Worm (Caenorhabditis elegans) whole organism, L1 larva: Measurements from ENCODE around the gene nep-4.

Experiments used
- C16A3.4 ChIP-seq: fragments of 150-350 bp; optimal IDR thresholded peaks from 2 replicates; lab custom pipeline; 2014; ENCODE audit warnings: missing biosample characterization, missing genetic modification characterization
- C34B4.2 ChIP-seq: sonication (generic microtip); optimal IDR thresholded peaks from 2 replicates; lab custom pipeline; 2017; ENCODE audit warnings: mild to moderate bottlenecking, missing genetic modification characterization, missing compliant biosample characterization
- ama-1 ChIP-seq: fragments of 150-350 bp; optimal IDR thresholded peaks from 2 replicates; lab custom pipeline; 2014
- blmp-1 ChIP-seq: fragments of 150-350 bp; optimal IDR thresholded peaks from 2 replicates; lab custom pipeline; 2014; ENCODE audit warnings: missing biosample characterization, missing genetic modification characterization
- ceh-8 ChIP-seq: fragments of 200-800 bp; sonication (Bioruptor generic); optimal IDR thresholded peaks from 2 replicates; lab custom pipeline; 2018; ENCODE audit warnings: mild to moderate bottlenecking, missing genetic modification characterization, moderate library complexity, missing compliant biosample characterization
- ceh-82 ChIP-seq, 3 experiments: fragments of 150-350 bp in 1 of 3; sonication (generic microtip) in 2 of 3; optimal IDR thresholded peaks; 2 replicates each; lab custom pipeline; 2014 to 2017; ENCODE audit warnings: missing biosample characterization in 3 of 3, missing genetic modification characterization in 3 of 3
- ceh-88 ChIP-seq: fragments of 200-800 bp; sonication (Bioruptor generic); IDR thresholded peaks from 2 replicates; pipeline ENCODE4 v1.3.6; 2022; ENCODE audit warnings: missing genetic modification characterization, missing compliant biosample characterization
- ces-1 ChIP-seq: fragments of 150-350 bp; optimal IDR thresholded peaks from 2 replicates; lab custom pipeline; 2014; ENCODE audit warnings: missing biosample characterization, missing genetic modification reagents, missing genetic modification characterization
- dpl-1 ChIP-seq, 3 experiments: fragments of 150-350 bp in 2 of 3; sonication (generic microtip) in 1 of 3; optimal IDR thresholded peaks; 2 replicates each; lab custom pipeline; 2014 to 2017; ENCODE audit warnings: missing biosample characterization in 3 of 3, missing genetic modification characterization in 3 of 3, missing genetic modification reagents in 3 of 3
- efl-1 ChIP-seq, 4 experiments: fragments of 150-350 bp; optimal IDR thresholded peaks in 3 of 4; peaks in 1 of 4; 1 replicate in 1 of 4; 2 replicates in 3 of 4; lab custom pipeline; 2014; ENCODE audit warnings: missing biosample characterization in 2 of 4, missing genetic modification characterization in 2 of 4, missing genetic modification reagents in 2 of 4
- elt-2 ChIP-seq: sonication (generic microtip); optimal IDR thresholded peaks from 2 replicates; lab custom pipeline; 2016; ENCODE audit warnings: missing genetic modification characterization, mild to moderate bottlenecking, inconsistent platforms, missing compliant biosample characterization, missing genetic modification reagents
- ets-5 ChIP-seq: fragments of 200-800 bp; sonication (Bioruptor generic); IDR thresholded peaks from 2 replicates; pipeline ENCODE4 v1.3.6; 2022; ENCODE audit warnings: missing genetic modification characterization, missing compliant biosample characterization
- fkh-10 ChIP-seq: sonication (generic microtip); optimal IDR thresholded peaks from 2 replicates; lab custom pipeline; 2017; ENCODE audit warnings: missing biosample characterization, missing genetic modification reagents, missing genetic modification characterization
- fos-1 ChIP-seq: fragments of 150-350 bp; optimal IDR thresholded peaks from 2 replicates; lab custom pipeline; 2014; ENCODE audit warnings: missing biosample characterization, missing genetic modification characterization
- grh-1 ChIP-seq: fragments of 200-800 bp; sonication (Bioruptor generic); IDR thresholded peaks from 2 replicates; pipeline ENCODE4 v1.3.6; 2022; ENCODE audit warnings: missing genetic modification reagents, missing genetic modification characterization, missing compliant biosample characterization
- irx-1 ChIP-seq: sonication (generic microtip); optimal IDR thresholded peaks from 2 replicates; lab custom pipeline; 2016; ENCODE audit warnings: missing genetic modification characterization, missing compliant biosample characterization
- isw-1 ChIP-seq: fragments of 200-800 bp; sonication (Bioruptor generic); IDR thresholded peaks from 2 replicates; pipeline ENCODE4 v1.3.6; 2022; ENCODE audit warnings: missing genetic modification characterization, missing compliant biosample characterization
- lin-14 ChIP-seq: fragments of 200-800 bp; sonication (Bioruptor generic); optimal IDR thresholded peaks from 2 replicates; lab custom pipeline; 2018; ENCODE audit warnings: mild to moderate bottlenecking, missing genetic modification characterization, moderate library complexity, missing compliant biosample characterization
- lin-35 ChIP-seq, 2 experiments: fragments of 150-350 bp; optimal IDR thresholded peaks; 2 replicates each; lab custom pipeline; 2014; ENCODE audit warnings: missing biosample characterization in 2 of 2, missing genetic modification characterization in 2 of 2, missing genetic modification reagents in 2 of 2
- lir-3 ChIP-seq: sonication (generic microtip); optimal IDR thresholded peaks from 2 replicates; lab custom pipeline; 2016; ENCODE audit warnings: mild to moderate bottlenecking, missing genetic modification characterization, moderate library complexity, missing compliant biosample characterization; ENCODE audit not compliant: poor library complexity
- lsy-2 ChIP-seq, 2 experiments: fragments of 150-350 bp; optimal IDR thresholded peaks; 2 replicates each; lab custom pipeline; 2014; ENCODE audit warnings: missing biosample characterization in 2 of 2, missing genetic modification characterization in 2 of 2
- mab-9 ChIP-seq: fragments of 200-800 bp; sonication (Bioruptor generic); IDR thresholded peaks from 2 replicates; pipeline ENCODE4 v1.3.6; 2022; ENCODE audit warnings: missing genetic modification reagents, missing genetic modification characterization, missing compliant biosample characterization
- mdl-1 ChIP-seq, 2 experiments: fragments of 150-350 bp; optimal IDR thresholded peaks; 2 replicates each; lab custom pipeline; 2014 to 2017; ENCODE audit warnings: missing biosample characterization in 2 of 2, missing genetic modification characterization in 2 of 2, inconsistent platforms in 1 of 2
- mef-2 ChIP-seq: fragments of 150-350 bp; optimal IDR thresholded peaks from 2 replicates; lab custom pipeline; 2014; ENCODE audit warnings: missing biosample characterization, missing genetic modification characterization
- mep-1 ChIP-seq: fragments of 150-350 bp; optimal IDR thresholded peaks from 2 replicates; lab custom pipeline; 2014; ENCODE audit warnings: missing biosample characterization, missing genetic modification characterization
- nhr-20 ChIP-seq: sonication (generic microtip); optimal IDR thresholded peaks from 2 replicates; lab custom pipeline; 2016; ENCODE audit warnings: mild to moderate bottlenecking, missing genetic modification characterization, missing compliant biosample characterization
- nhr-47 ChIP-seq: sonication (generic microtip); optimal IDR thresholded peaks from 2 replicates; lab custom pipeline; 2016; ENCODE audit warnings: mild to moderate bottlenecking, missing genetic modification characterization, moderate library complexity, missing compliant biosample characterization
- nhr-71 ChIP-seq: sonication (generic microtip); optimal IDR thresholded peaks from 2 replicates; lab custom pipeline; 2016; ENCODE audit warnings: mild to moderate bottlenecking, missing genetic modification characterization, moderate library complexity, missing compliant biosample characterization
- nhr-76 ChIP-seq: sonication (generic microtip); optimal IDR thresholded peaks from 2 replicates; lab custom pipeline; 2017; ENCODE audit warnings: missing biosample characterization, missing genetic modification characterization
- nhr-77 ChIP-seq: fragments of 150-350 bp; optimal IDR thresholded peaks from 2 replicates; lab custom pipeline; 2014; ENCODE audit warnings: missing biosample characterization, missing genetic modification characterization
- nhr-85 ChIP-seq: sonication (generic microtip); peaks from one replicate; lab custom pipeline; 2016; ENCODE audit warnings: missing genetic modification characterization, inconsistent platforms, missing compliant biosample characterization
- nhr-90 ChIP-seq: sonication (generic microtip); optimal IDR thresholded peaks from 2 replicates; lab custom pipeline; 2016; ENCODE audit warnings: mild to moderate bottlenecking, missing genetic modification characterization, missing compliant biosample characterization; ENCODE audit not compliant: poor library complexity
- pag-3 ChIP-seq: sonication (generic microtip); optimal IDR thresholded peaks from 2 replicates; lab custom pipeline; 2017; ENCODE audit warnings: missing genetic modification characterization, mild to moderate bottlenecking, missing compliant biosample characterization, antibody characterized with exemption, borderline replicate concordance; ENCODE audit not compliant: insufficient read depth
- pqm-1 ChIP-seq: sonication (generic microtip); optimal IDR thresholded peaks from 3 replicates; lab custom pipeline; 2017; ENCODE audit warnings: missing biosample characterization, missing genetic modification characterization
- rnt-1 ChIP-seq: sonication (generic microtip); optimal IDR thresholded peaks from 2 replicates; lab custom pipeline; 2016; ENCODE audit warnings: mild to moderate bottlenecking, missing genetic modification characterization, moderate library complexity, missing compliant biosample characterization
- skn-1 ChIP-seq: fragments of 150-350 bp; optimal IDR thresholded peaks from 2 replicates; lab custom pipeline; 2014; ENCODE audit warnings: missing biosample characterization, missing genetic modification characterization
- snpc-4 ChIP-seq: fragments of 150-350 bp; optimal IDR thresholded peaks from 2 replicates; lab custom pipeline; 2014; ENCODE audit warnings: missing biosample characterization, missing genetic modification characterization
- snu-23 ChIP-seq: sonication (generic microtip); optimal IDR thresholded peaks from 2 replicates; lab custom pipeline; 2016; ENCODE audit warnings: missing genetic modification characterization, missing compliant biosample characterization
- swsn-7 ChIP-seq: sonication (generic microtip); optimal IDR thresholded peaks from 2 replicates; lab custom pipeline; 2016; ENCODE audit warnings: missing genetic modification characterization, missing compliant biosample characterization
- tbx-2 ChIP-seq: sonication (generic microtip); optimal IDR thresholded peaks from 2 replicates; lab custom pipeline; 2016; ENCODE audit warnings: missing genetic modification characterization, missing compliant biosample characterization
- tlp-1 ChIP-seq: fragments of 150-350 bp; optimal IDR thresholded peaks from 2 replicates; lab custom pipeline; 2014; ENCODE audit warnings: missing biosample characterization, missing genetic modification characterization
- unc-30 ChIP-seq: sonication (generic microtip); optimal IDR thresholded peaks from 2 replicates; lab custom pipeline; 2017; ENCODE audit warnings: missing biosample characterization, missing genetic modification characterization
- xbp-1 ChIP-seq: sonication (generic microtip); optimal IDR thresholded peaks from 2 replicates; lab custom pipeline; 2016; ENCODE audit warnings: missing genetic modification characterization, missing compliant biosample characterization
- zag-1 ChIP-seq: fragments of 150-350 bp; optimal IDR thresholded peaks from 2 replicates; lab custom pipeline; 2014; ENCODE audit warnings: missing biosample characterization, missing genetic modification characterization
- zip-4 ChIP-seq: fragments of 200-800 bp; sonication (Bioruptor generic); optimal IDR thresholded peaks from 2 replicates; lab custom pipeline; 2018; ENCODE audit warnings: mild to moderate bottlenecking, missing genetic modification characterization, moderate library complexity, missing compliant biosample characterization
- ztf-11 ChIP-seq, 2 experiments: sonication (generic microtip); optimal IDR thresholded peaks; 2 replicates each; lab custom pipeline; 2016 to 2017; ENCODE audit warnings: missing genetic modification characterization in 2 of 2, missing biosample characterization in 1 of 2, missing compliant biosample characterization in 1 of 2
- ztf-4 ChIP-seq: fragments of 150-350 bp; optimal IDR thresholded peaks from 2 replicates; lab custom pipeline; 2014; ENCODE audit warnings: missing biosample characterization, missing genetic modification characterization

The nep-4 gene

DNA sequence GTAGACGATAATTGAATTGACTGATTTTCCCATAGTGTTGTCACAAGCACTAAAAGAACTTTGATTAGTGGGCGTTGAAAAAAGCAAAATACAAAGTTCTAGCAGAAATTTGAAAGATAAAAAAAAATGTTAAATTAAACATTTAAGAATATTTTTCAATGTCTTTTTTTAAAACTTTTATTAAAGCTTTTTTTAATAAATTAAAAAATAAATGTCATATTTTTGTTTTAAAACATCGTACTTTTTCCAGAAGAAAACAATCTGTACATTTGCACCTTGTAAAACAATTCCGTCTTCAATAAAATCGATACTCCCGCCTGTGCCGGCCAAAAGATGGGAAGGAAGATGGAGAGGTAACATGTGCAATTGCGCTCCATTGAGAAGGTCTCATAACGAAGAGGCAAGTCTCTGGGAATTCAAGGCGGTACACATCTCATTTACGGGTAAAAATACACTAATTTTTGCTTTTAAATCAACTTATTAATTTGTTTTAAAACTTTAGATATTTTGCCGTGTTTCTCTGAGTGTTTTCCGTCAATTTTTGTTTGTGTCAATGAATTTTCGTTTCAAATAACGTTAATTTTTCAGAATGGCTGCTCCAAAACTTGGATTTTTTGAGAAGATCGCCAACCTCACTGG, 22.4 kb downstream of the nep-4 start, which contains the start of the genes glr-6 and asg-2 (continued):
- peak; percentile 88 for TF ChIP-seq nhr-85 (tag; lab: Kevin White, UChicago)
- TF ChIP-seq snu-23 (GFP tag; lab: Kevin White, UChicago) = peak; percentile 87
- peak; percentile 12 for TF ChIP-seq fkh-10 (GFP tag; lab: Kevin White, UChicago)
- peak; percentile 40 for TF ChIP-seq lir-3 (tag; lab: Kevin White, UChicago)
- peak; percentile 86 for TF ChIP-seq nhr-77 (tag; lab: Kevin White, UChicago)
- TF ChIP-seq nhr-20 (tag; lab: Kevin White, UChicago) = peak; percentile 86
- TF ChIP-seq C16A3.4 (tag; lab: Kevin White, UChicago) = peak; percentile 98
- TF ChIP-seq unc-30 (tag; lab: Kevin White, UChicago) = no peak
- peak; percentile 83 for TF ChIP-seq swsn-7 (tag; lab: Kevin White, UChicago)
- TF ChIP-seq dpl-1 (GFP tag; optimal IDR thresholded peaks at IDR 0.05; lab: Kevin White, UChicago) = peak; percentile 67 to 79 (median 75)

DNA sequence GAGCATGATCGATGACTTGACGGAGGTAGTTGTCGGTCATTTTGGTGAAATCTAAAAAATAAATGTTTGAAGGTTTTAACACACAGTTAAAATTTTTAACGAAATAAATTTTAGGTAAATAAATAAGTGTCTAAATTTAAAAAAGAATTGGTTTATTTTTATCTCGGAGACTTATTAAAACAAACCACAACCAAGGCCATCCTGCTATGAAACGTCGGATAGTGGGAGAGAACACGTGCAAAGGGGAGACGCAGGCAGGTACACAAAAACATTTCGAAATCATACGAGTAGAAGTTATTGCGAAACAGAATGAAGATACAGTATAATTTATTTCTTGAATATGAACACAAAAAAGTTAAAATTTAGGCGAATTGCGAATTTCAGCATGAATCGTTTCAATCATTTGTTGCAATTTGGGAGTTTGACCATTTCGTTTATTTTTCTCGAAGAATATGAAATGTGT, 27.1 kb downstream of the nep-4 start, which contains the start of gene F41B4.3:
TSS of gene F41B4.3 (minus strand) at position 51 of the 463 bp plus-strand sequence.
- TF ChIP-seq mab-9 (GFP tag; lab: Robert Waterston, UW) (no peak), mep-1 (tag; lab: Kevin White, UChicago) (peak; percentile 72), ces-1 (GFP tag; lab: Kevin White, UChicago) (no peak), zip-4 (GFP tag; lab: Kevin White, UChicago) (peak; percentile 64), snu-23 (GFP tag; lab: Kevin White, UChicago) (peak; percentile 34), efl-1 (optimal IDR thresholded peaks at IDR 0.05; lab: Kevin White, UChicago) (peak in 1 of 2 experiments; percentile 13), efl-1 (GFP tag; optimal IDR thresholded peaks at IDR 0.05 in 1 of 2; lab: Kevin White, UChicago) (peak in 1 of 2 experiments; percentile 9), nhr-47 (peak; percentile 29), tbx-2 (no peak), mdl-1 (tag; optimal IDR thresholded peaks at IDR 0.05; lab: Kevin White, UChicago) (peak in 1 of 2 experiments; percentile 54), lin-35 (GFP tag; optimal IDR thresholded peaks at IDR 0.05; lab: Kevin White, UChicago) (peak in 1 of 2 experiments; percentile 9), grh-1 (GFP tag; lab: Robert Waterston, UW) (no peak), blmp-1 (tag; lab: Kevin White, UChicago) (peak; percentile 36), nhr-71 (peak; percentile 48), ztf-11 (tag; optimal IDR thresholded peaks at IDR 0.05; lab: Kevin White, UChicago) (no peak), xbp-1 (tag; lab: Kevin White, UChicago) (peak; percentile 99), nhr-90 (peak; percentile 16), dpl-1 (GFP tag; optimal IDR thresholded peaks at IDR 0.05; lab: Kevin White, UChicago) (peak in 1 of 3 experiments; percentile 10), zag-1 (tag; lab: Kevin White, UChicago) (no peak), skn-1 (tag; lab: Kevin White, UChicago) (peak; percentile 61), isw-1 (GFP tag; lab: Robert Waterston, UW) (no peak), nhr-20 (tag; lab: Kevin White, UChicago) (peak; percentile 21), lin-14 (GFP tag; lab: Kevin White, UChicago) (peak; percentile 61), rnt-1 (peak; percentile 29), ztf-4 (tag; lab: Kevin White, UChicago) (no peak), ets-5 (GFP tag; lab: Robert Waterston, UW) (no peak), lsy-2 (tag; optimal IDR thresholded peaks at IDR 0.05; lab: Kevin White, UChicago) (peak; percentile 21 to 41), ceh-82 (tag; optimal IDR thresholded peaks at IDR 0.05; lab: Kevin White, UChicago) (peak in 1 of 3 experiments; percentile 30), mef-2 (no peak)
- TF ChIP-seq, all 84 proteins: peak for 18

DNA sequence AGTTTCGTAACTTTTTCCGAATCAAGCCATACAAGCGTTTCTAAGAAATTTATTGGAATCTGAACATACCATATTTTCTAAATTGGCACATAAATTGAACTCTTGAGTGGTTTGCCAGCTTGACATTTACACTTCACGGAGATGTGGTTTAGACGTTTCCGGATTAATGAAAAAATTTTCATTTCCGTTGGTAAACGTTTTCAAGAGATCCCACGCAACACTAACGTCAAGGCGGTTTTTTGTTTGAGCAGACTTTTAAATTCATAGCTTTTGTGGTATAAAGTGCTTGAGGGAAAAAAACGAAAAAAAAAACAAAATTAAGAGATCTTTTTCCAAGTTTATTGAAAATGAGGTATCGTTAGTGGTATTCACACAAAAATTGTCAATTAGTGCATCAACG, 28.1 kb downstream of the nep-4 start, which contains the start of gene F41B4.2:
TSS of gene F41B4.2 (minus strand) at position 101 of the 400 bp plus-strand sequence.
- TF ChIP-seq pag-3 (tag; lab: Kevin White, UChicago) = no peak
- TF ChIP-seq snpc-4 (tag; lab: Kevin White, UChicago) = no peak
- TF ChIP-seq fos-1 (tag; lab: Kevin White, UChicago) = no peak
- no peak for TF ChIP-seq ets-5 (GFP tag; lab: Robert Waterston, UW)
- no peak for TF ChIP-seq mdl-1 (tag; optimal IDR thresholded peaks at IDR 0.05; lab: Kevin White, UChicago)
- no peak for TF ChIP-seq tlp-1
- TF ChIP-seq ceh-8 (GFP tag; lab: Kevin White, UChicago) = no peak
- TF ChIP-seq nhr-90 = no peak
- no peak for TF ChIP-seq ama-1 (lab: Kevin White, UChicago)
- TF ChIP-seq elt-2 (tag; lab: Kevin White, UChicago) = no peak
- TF ChIP-seq nhr-76 (tag; lab: Kevin White, UChicago) = no peak
- no peak for TF ChIP-seq irx-1 (tag; lab: Kevin White, UChicago)
- no peak for TF ChIP-seq C34B4.2 (tag; lab: Kevin White, UChicago)
- TF ChIP-seq ceh-88 (GFP tag; lab: Robert Waterston, UW) = no peak
- TF ChIP-seq pqm-1 = no peak
- no peak for TF ChIP-seq dpl-1 (GFP tag; optimal IDR thresholded peaks at IDR 0.05; lab: Kevin White, UChicago)
